Worm (Caenorhabditis elegans) whole organism, late embryonic: Measurements from ENCODE around the gene Y54F10AM.6.

Experiments used
- che-1 ChIP-seq: sonication (generic microtip); optimal IDR thresholded peaks from 2 replicates; lab custom pipeline; 2016; ENCODE audit warnings: mild to moderate bottlenecking, missing genetic modification characterization, missing compliant biosample characterization
- hlh-30 ChIP-seq: sonication (generic microtip); optimal IDR thresholded peaks from 2 replicates; lab custom pipeline; 2017; ENCODE audit warnings: antibody characterized with exemption, missing genetic modification characterization, missing compliant biosample characterization; ENCODE audit not compliant: insufficient read depth

ce11 chrIII:2530313-2530712 lies 21.7 kb downstream of the Y54F10AM.6 start, which contains the start of gene cone-1:
- TF ChIP-seq che-1 (tag; lab: Kevin White, UChicago), result no peak
- TF ChIP-seq hlh-30 (tag; lab: Kevin White, UChicago), result no peak
